Worm (Caenorhabditis elegans) whole organism, L3 larva: ENCODE data around the gene Y62E10A.6.
A peak's percentile ranks its signal among the peaks of the same experiment; 100 is the strongest.

Source experiments
- R02D3.7 ChIP-seq: fragments of 150-350 bp; optimal IDR thresholded peaks from 2 replicates; lab custom pipeline; 2014; ENCODE audit warnings: missing biosample characterization, missing genetic modification characterization
- ZK546.5 ChIP-seq: sonication (generic microtip); optimal IDR thresholded peaks from 2 replicates; lab custom pipeline; 2017; ENCODE audit warnings: missing biosample characterization, missing genetic modification characterization
- aly-2 ChIP-seq: fragments of 150-350 bp; optimal IDR thresholded peaks from 2 replicates; lab custom pipeline; 2014; ENCODE audit warnings: missing biosample characterization, missing genetic modification characterization
- ama-1 ChIP-seq: fragments of 150-350 bp; optimal IDR thresholded peaks from 2 replicates; lab custom pipeline; 2018
- ceh-16 ChIP-seq: sonication (generic microtip); optimal IDR thresholded peaks from 2 replicates; lab custom pipeline; 2017; ENCODE audit warnings: missing biosample characterization, missing genetic modification characterization
- ceh-82 ChIP-seq: fragments of 150-350 bp; optimal IDR thresholded peaks from 2 replicates; lab custom pipeline; 2014; ENCODE audit warnings: missing biosample characterization, missing genetic modification characterization
- ceh-9 ChIP-seq: sonication (generic microtip); optimal IDR thresholded peaks from 2 replicates; lab custom pipeline; 2018; ENCODE audit warnings: missing biosample characterization, missing genetic modification characterization
- daf-12 ChIP-seq: fragments of 150-350 bp; optimal IDR thresholded peaks from 2 replicates; lab custom pipeline; 2014; ENCODE audit warnings: missing biosample characterization, missing genetic modification reagents, missing genetic modification characterization
- egl-5 ChIP-seq: fragments of 150-350 bp; optimal IDR thresholded peaks from 2 replicates; lab custom pipeline; 2017; ENCODE audit warnings: missing biosample characterization, missing genetic modification reagents, missing genetic modification characterization, inconsistent platforms
- elt-1 ChIP-seq: fragments of 150-350 bp; optimal IDR thresholded peaks from 2 replicates; lab custom pipeline; 2014; ENCODE audit warnings: missing biosample characterization, missing genetic modification characterization
- elt-2 ChIP-seq: sonication (generic microtip); optimal IDR thresholded peaks from 2 replicates; lab custom pipeline; 2016; ENCODE audit warnings: missing genetic modification reagents, mild to moderate bottlenecking, missing genetic modification characterization, missing compliant biosample characterization
- elt-3 ChIP-seq, 3 experiments: fragments of 150-350 bp in 1 of 3; sonication (generic microtip) in 2 of 3; optimal IDR thresholded peaks; 2 replicates in 2 of 3; 4 replicates in 1 of 3; lab custom pipeline; 2014 to 2017; ENCODE audit warnings: missing biosample characterization in 3 of 3, missing genetic modification characterization in 3 of 3
- eor-1 ChIP-seq, 2 experiments: fragments of 150-350 bp; optimal IDR thresholded peaks; 2 replicates each; lab custom pipeline; 2014 to 2018; ENCODE audit warnings: missing biosample characterization in 2 of 2, missing genetic modification characterization in 2 of 2
- fkh-2 ChIP-seq: fragments of 150-350 bp; optimal IDR thresholded peaks from 2 replicates; lab custom pipeline; 2014; ENCODE audit warnings: missing biosample characterization, missing genetic modification reagents, missing genetic modification characterization
- hmg-11 ChIP-seq: sonication (generic microtip); optimal IDR thresholded peaks from 2 replicates; lab custom pipeline; 2016; ENCODE audit warnings: missing genetic modification characterization, missing compliant biosample characterization
- jun-1 ChIP-seq: fragments of 150-350 bp; optimal IDR thresholded peaks from 2 replicates; lab custom pipeline; 2014; ENCODE audit warnings: missing biosample characterization, missing genetic modification reagents, missing genetic modification characterization
- lin-15B ChIP-seq: fragments of 150-350 bp; optimal IDR thresholded peaks from 2 replicates; lab custom pipeline; 2014; ENCODE audit warnings: missing biosample characterization, missing genetic modification characterization
- lin-39 ChIP-seq: fragments of 150-350 bp; optimal IDR thresholded peaks from 2 replicates; lab custom pipeline; 2018; ENCODE audit warnings: missing biosample characterization, missing genetic modification reagents, missing genetic modification characterization
- nfya-1 ChIP-seq: sonication (generic microtip); optimal IDR thresholded peaks from 2 replicates; lab custom pipeline; 2017; ENCODE audit warnings: missing genetic modification characterization, mild to moderate bottlenecking, missing compliant biosample characterization, antibody characterized with exemption, moderate library complexity; ENCODE audit not compliant: insufficient read depth
- nhr-11 ChIP-seq: fragments of 150-350 bp; optimal IDR thresholded peaks from 2 replicates; lab custom pipeline; 2014; ENCODE audit warnings: missing biosample characterization, missing genetic modification characterization
- nhr-12 ChIP-seq: fragments of 150-350 bp; optimal IDR thresholded peaks from 2 replicates; lab custom pipeline; 2014; ENCODE audit warnings: missing biosample characterization, missing genetic modification characterization
- nhr-23 ChIP-seq: fragments of 150-350 bp; optimal IDR thresholded peaks from 2 replicates; lab custom pipeline; 2014; ENCODE audit warnings: missing biosample characterization, missing genetic modification reagents, missing genetic modification characterization
- nhr-237 ChIP-seq: fragments of 150-350 bp; optimal IDR thresholded peaks from 2 replicates; lab custom pipeline; 2014; ENCODE audit warnings: missing biosample characterization, missing genetic modification characterization
- nhr-28 ChIP-seq: fragments of 150-350 bp; optimal IDR thresholded peaks from 2 replicates; lab custom pipeline; 2014; ENCODE audit warnings: missing biosample characterization, missing genetic modification characterization
- nhr-67 ChIP-seq: fragments of 150-350 bp; optimal IDR thresholded peaks from 2 replicates; lab custom pipeline; 2014; ENCODE audit warnings: missing biosample characterization, missing genetic modification characterization
- pha-4 ChIP-seq: fragments of 150-350 bp; optimal IDR thresholded peaks from 2 replicates; lab custom pipeline; 2014; ENCODE audit warnings: missing biosample characterization, missing genetic modification reagents, missing genetic modification characterization
- snpc-4 ChIP-seq: fragments of 150-350 bp; optimal IDR thresholded peaks from 2 replicates; lab custom pipeline; 2014; ENCODE audit warnings: missing biosample characterization, missing genetic modification characterization
- tbx-2 ChIP-seq: sonication (generic microtip); optimal IDR thresholded peaks from 2 replicates; lab custom pipeline; 2016; ENCODE audit warnings: mild to moderate bottlenecking, missing genetic modification characterization, missing compliant biosample characterization
- unc-39 ChIP-seq: sonication (generic microtip); optimal IDR thresholded peaks from 4 replicates; lab custom pipeline; 2017; ENCODE audit warnings: missing biosample characterization, missing genetic modification characterization
- zag-1 ChIP-seq: fragments of 150-350 bp; optimal IDR thresholded peaks from 2 replicates; lab custom pipeline; 2014; ENCODE audit warnings: missing biosample characterization, missing genetic modification characterization
- ztf-11 ChIP-seq: fragments of 150-350 bp; optimal IDR thresholded peaks from 2 replicates; lab custom pipeline; 2014; ENCODE audit warnings: missing biosample characterization, missing genetic modification characterization
- ztf-4 ChIP-seq: fragments of 150-350 bp; optimal IDR thresholded peaks from 2 replicates; lab custom pipeline; 2014; ENCODE audit warnings: missing biosample characterization, missing genetic modification characterization

The Y62E10A.6 gene

DNA sequence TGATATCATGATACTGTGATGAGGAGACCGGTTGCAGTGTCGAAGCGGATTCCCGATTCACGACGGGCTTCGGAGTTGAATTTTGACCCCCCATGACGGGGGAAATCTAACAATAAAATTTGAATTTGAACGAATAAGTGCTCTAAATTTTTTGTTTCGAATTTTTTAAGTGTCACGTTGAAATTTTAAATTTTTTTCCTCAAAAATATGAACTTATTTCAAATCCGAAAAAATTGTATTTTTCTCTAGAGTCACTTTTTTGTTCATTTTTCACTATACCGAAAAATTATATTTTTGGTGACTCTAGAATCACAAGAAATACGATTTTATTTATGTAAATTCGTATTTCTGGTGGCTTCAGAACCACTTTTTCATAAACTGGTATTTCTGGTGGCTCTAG lies 13.3 kb upstream of the Y62E10A.6 start, which contains the start of gene W02A2.8:
Gene W02A2.8, minus strand, starts transcription at position 101 of the 400 bp plus-strand sequence.
- TF ChIP-seq ama-1 = no peak
- no peak for TF ChIP-seq elt-2 (tag; lab: Kevin White, UChicago)
- TF ChIP-seq nhr-11 (tag; lab: Kevin White, UChicago) = no peak
- no peak for TF ChIP-seq lin-39 (tag; lab: Kevin White, UChicago)
- TF ChIP-seq jun-1 (tag; lab: Kevin White, UChicago) = no peak
- TF ChIP-seq tbx-2 (tag; lab: Kevin White, UChicago) = no peak
- TF ChIP-seq ceh-9 (tag; lab: Kevin White, UChicago) = no peak
- TF ChIP-seq ZK546.5 (tag; lab: Kevin White, UChicago) = no peak
- no peak for TF ChIP-seq nhr-237 (tag; lab: Kevin White, UChicago)
- no peak for TF ChIP-seq nhr-12 (tag; lab: Kevin White, UChicago)
- no peak for TF ChIP-seq nhr-28
- no peak for TF ChIP-seq egl-5 (tag; lab: Kevin White, UChicago)

- TF ChIP-seq pha-4 (tag; lab: Kevin White, UChicago) (no peak), nhr-67 (no peak), ztf-4 (tag; lab: Kevin White, UChicago) (no peak), R02D3.7 (tag; lab: Kevin White, UChicago) (no peak), ztf-11 (tag; lab: Kevin White, UChicago) (no peak), nhr-28 (no peak), ZK546.5 (tag; lab: Kevin White, UChicago) (no peak)
- TF ChIP-seq, all 47 proteins: peak for 0
These were observed 11.7 kb upstream of the Y62E10A.6 start, which contains the start of gene Y62E10A.3 for ce11 chrIV:13360144-13360543. Gene Y62E10A.3, minus strand, starts transcription at chrIV:13360244.

DNA sequence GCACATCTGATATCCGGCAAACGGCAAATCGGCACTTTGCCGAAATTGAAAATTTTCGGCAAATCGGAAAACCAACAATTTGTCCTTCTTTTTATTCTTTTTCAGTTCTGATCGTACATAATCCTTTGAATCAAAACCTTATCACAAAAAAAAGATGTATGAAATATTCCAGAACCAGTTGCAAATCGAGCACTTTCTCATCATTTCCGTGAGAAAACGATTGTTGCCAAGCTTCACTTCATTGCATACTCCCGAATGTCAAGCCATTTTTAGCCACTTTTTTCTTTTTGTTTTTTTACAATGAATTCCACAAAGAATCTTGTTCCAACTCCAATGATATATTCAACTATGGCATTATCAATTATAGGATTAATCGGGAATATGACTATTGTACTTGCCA lies 6.9 kb upstream of the Y62E10A.6 start, which contains the start of gene srsx-25:
Gene srsx-25, plus strand, starts transcription at position 301 of the 400 bp plus-strand sequence.
- no peak for TF ChIP-seq nhr-11 (tag; lab: Kevin White, UChicago)
- TF ChIP-seq lin-15B (tag; lab: Kevin White, UChicago) = no peak
- TF ChIP-seq tbx-2 (tag; lab: Kevin White, UChicago) = no peak
- TF ChIP-seq, all 47 proteins: peak for 0

DNA sequence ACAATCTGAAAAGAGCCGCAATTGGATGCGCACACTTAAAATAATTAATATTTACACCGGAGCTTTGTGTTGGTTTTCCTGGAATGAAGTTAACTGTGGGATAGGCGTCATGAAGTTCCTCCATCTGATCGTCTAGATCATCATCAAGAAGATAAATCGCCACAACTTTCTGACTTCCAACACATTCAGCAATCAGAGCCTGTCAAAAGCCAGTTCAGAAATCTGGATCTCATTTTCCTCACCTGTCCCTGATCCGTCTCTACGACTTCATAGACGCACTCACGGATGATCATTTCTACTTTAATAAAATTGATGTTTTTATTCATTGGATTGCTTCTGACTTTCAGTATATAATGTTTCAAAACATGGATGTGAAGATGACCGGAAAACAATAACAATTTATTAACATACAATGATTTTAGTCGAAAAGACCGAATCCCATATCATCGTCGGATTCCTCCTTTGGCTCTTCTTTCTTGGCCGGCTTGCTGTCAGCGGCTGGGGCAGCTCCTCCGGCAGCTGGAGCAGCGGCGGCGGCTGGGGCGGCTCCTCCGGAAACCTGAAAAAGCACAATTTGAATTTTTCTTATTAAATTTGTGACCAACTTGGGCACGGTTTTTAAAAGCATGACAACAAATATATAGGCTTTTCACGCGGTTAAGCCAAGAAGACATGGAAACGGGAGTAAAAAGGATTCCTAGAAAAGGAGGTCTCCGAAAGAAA lies 2.5 kb upstream of the Y62E10A.6 start, which contains the start of gene agt-1:
Gene agt-1, minus strand, starts transcription at position 293 of the 723 bp plus-strand sequence.
- TF ChIP-seq eor-1 (tag; optimal IDR thresholded peaks at IDR 0.05; lab: Kevin White, UChicago) (no peak), unc-39 (tag; lab: Kevin White, UChicago) (no peak), hmg-11 (no peak), snpc-4 (tag; lab: Kevin White, UChicago) (no peak), elt-3 (tag; optimal IDR thresholded peaks at IDR 0.05; lab: Kevin White, UChicago) (no peak), aly-2 (tag; lab: Kevin White, UChicago) (no peak), nhr-67 (no peak), nhr-237 (tag; lab: Kevin White, UChicago) (no peak), ceh-16 (tag; lab: Kevin White, UChicago) (no peak), ztf-11 (tag; lab: Kevin White, UChicago) (no peak), ceh-82 (tag; lab: Kevin White, UChicago) (no peak), daf-12 (tag; lab: Kevin White, UChicago) (no peak), lin-39 (tag; lab: Kevin White, UChicago) (no peak), ZK546.5 (tag; lab: Kevin White, UChicago) (no peak), nhr-12 (tag; lab: Kevin White, UChicago) (no peak), ceh-9 (tag; lab: Kevin White, UChicago) (no peak), nhr-11 (tag; lab: Kevin White, UChicago) (no peak), egl-5 (tag; lab: Kevin White, UChicago) (no peak)

- TF ChIP-seq elt-2 (tag; lab: Kevin White, UChicago) (peak; percentile 6), nfya-1 (tag; lab: Kevin White, UChicago) (peak; percentile 72), tbx-2 (tag; lab: Kevin White, UChicago) (no peak), lin-39 (tag; lab: Kevin White, UChicago) (no peak), jun-1 (tag; lab: Kevin White, UChicago) (no peak), elt-1 (tag; lab: Kevin White, UChicago) (no peak), hmg-11 (peak; percentile 54), zag-1 (no peak), lin-15B (tag; lab: Kevin White, UChicago) (peak; percentile 36), snpc-4 (tag; lab: Kevin White, UChicago) (no peak), pha-4 (tag; lab: Kevin White, UChicago) (peak; percentile 42), fkh-2 (tag; lab: Kevin White, UChicago) (no peak), nhr-23 (tag; lab: Kevin White, UChicago) (peak; percentile 28), nhr-67 (no peak), ceh-16 (tag; lab: Kevin White, UChicago) (no peak)
These were observed 1.5 kb upstream of the Y62E10A.6 start, which contains the start of the genes rla-2, popl-7 and Y62E10A.24 for ce11 chrIV:13370235-13370739. Gene rla-2, minus strand, starts transcription at chrIV:13370285. Gene popl-7, plus strand, starts transcription at chrIV:13370689. Gene Y62E10A.24, plus strand, starts transcription at chrIV:13370710.
